Fruit fly (Drosophila melanogaster): Measurements from ENCODE around the gene CG34267.

- TF ChIP-seq rn (GFP tag; IDR thresholded peaks at IDR 0.05) (no peak), Snoo (tag; optimal IDR thresholded peaks at IDR 0.05) (no peak), EcR (GFP tag; optimal IDR thresholded peaks at IDR 0.05) (peak; percentile 30), fd96Ca (GFP tag; IDR thresholded peaks at IDR 0.05) (no peak), CG15710 (tag; optimal IDR thresholded peaks at IDR 0.05) (no peak), CG32121 (GFP tag; IDR thresholded peaks at IDR 0.05) (no peak), CG17806 (tag; optimal IDR thresholded peaks at IDR 0.05) (no peak), Ets98B (GFP tag; IDR thresholded peaks at IDR 0.05) (no peak), Pif1B (GFP tag; optimal IDR thresholded peaks at IDR 0.05) (no peak), CG8159 (tag; optimal IDR thresholded peaks at IDR 0.05) (no peak), CG8301 (tag; optimal IDR thresholded peaks at IDR 0.05) (no peak), CG10348 (GFP tag; IDR thresholded peaks at IDR 0.05) (no peak), CG34367 (tag; optimal IDR thresholded peaks at IDR 0.05) (no peak), CG9948 (tag; optimal IDR thresholded peaks at IDR 0.05) (no peak)
These were observed 29.1 kb downstream of the CG34267 start for dm6 chr3L:471199-471598.

Measured in whole organism, pupa.